Worm (Caenorhabditis elegans) whole organism, early embryonic: ENCODE results near the gene rab-19.
"Not testable (repeated sequence)": the region's sequence is repeated elsewhere in the genome, so short reads cannot be mapped to it uniquely, and the experiment has no call there.

ENCODE experiments used
- ama-1 ChIP-seq: fragments of 150-350 bp; optimal IDR thresholded peaks from 2 replicates; lab custom pipeline; 2014
- ceh-36 ChIP-seq: sonication (generic microtip); optimal IDR thresholded peaks from 2 replicates; lab custom pipeline; 2016; ENCODE audit warnings: missing genetic modification characterization, inconsistent platforms, missing compliant biosample characterization
- scrt-1 ChIP-seq: fragments of 200-800 bp; sonication (Bioruptor generic); IDR thresholded peaks from 2 replicates; pipeline ENCODE4 v1.3.6; 2022; ENCODE audit warnings: missing genetic modification characterization, missing compliant biosample characterization
- tbx-11 ChIP-seq: fragments of 200-800 bp; sonication (Bioruptor generic); IDR thresholded peaks from 2 replicates; pipeline ENCODE4 v1.3.6; 2022; ENCODE audit warnings: missing genetic modification characterization, missing compliant biosample characterization
- tbx-37 ChIP-seq: fragments of 200-800 bp; sonication (Bioruptor generic); conservative IDR thresholded peaks from 2 replicates; pipeline ENCODE4 v1.3.6; 2022; ENCODE audit warnings: missing genetic modification reagents, missing genetic modification characterization, missing compliant biosample characterization

DNA sequence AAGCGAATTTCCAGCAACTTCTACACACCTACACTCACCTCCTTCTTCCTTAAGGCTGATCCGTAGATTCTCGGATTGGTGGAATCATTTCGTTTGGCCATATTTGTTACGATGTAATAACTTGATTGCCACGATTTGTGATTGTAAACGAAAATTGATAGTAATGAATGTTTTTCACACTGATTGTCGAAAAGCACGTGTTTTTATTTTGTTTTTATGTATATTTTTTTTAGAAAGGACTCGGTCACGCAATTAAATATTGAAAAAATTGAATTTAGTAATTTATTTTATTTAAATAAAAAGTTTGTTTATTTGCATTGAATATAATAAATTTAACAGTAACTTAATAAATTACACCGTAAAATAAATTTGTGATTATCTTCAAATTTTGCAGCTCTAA is 49.7 kb upstream of the rab-19 start, which contains the start of gene K09B11.5:
- TF ChIP-seq tbx-11 (GFP tag; lab: Robert Waterston, UW); ama-1 (lab: Kevin White, UChicago); ceh-36 (tag; lab: Kevin White, UChicago); scrt-1 (GFP tag; lab: Robert Waterston, UW); tbx-37 (GFP tag; lab: Robert Waterston, UW): not testable (repeated sequence)
